Fruit fly (Drosophila melanogaster) whole organism, embryonic: ENCODE results near the gene SMC1.

Experiments used
- Antp ChIP-seq: fragments of 200-800 bp; sonication (Bioruptor generic); optimal IDR thresholded peaks from 3 replicates; lab custom pipeline; 2016; ENCODE audit warnings: missing biosample characterization, missing genetic modification characterization
- CG10431 ChIP-seq: fragments of 200-800 bp; sonication (Bioruptor generic); optimal IDR thresholded peaks from 3 replicates; lab custom pipeline; 2018; ENCODE audit warnings: missing biosample characterization, mild to moderate bottlenecking, missing genetic modification characterization
- CG11504 ChIP-seq: fragments of 200-800 bp; sonication (Bioruptor generic); optimal IDR thresholded peaks from 3 replicates; lab custom pipeline; 2019; ENCODE audit warnings: missing biosample characterization, mild to moderate bottlenecking, missing genetic modification characterization, moderate library complexity
- CG11695 ChIP-seq: fragments of 200-800 bp; sonication (Bioruptor generic); IDR thresholded peaks from 3 replicates; pipeline ENCODE4 v1.3.6; 2022; ENCODE audit warnings: missing biosample characterization, missing genetic modification characterization
- CG12104 ChIP-seq: fragments of 200-800 bp; sonication (Bioruptor generic); optimal IDR thresholded peaks from 3 replicates; lab custom pipeline; 2016; ENCODE audit warnings: missing biosample characterization, missing genetic modification characterization
- CG12659 ChIP-seq: fragments of 200-800 bp; sonication (Bioruptor generic); optimal IDR thresholded peaks from 3 replicates; lab custom pipeline; 2017; ENCODE audit warnings: mild to moderate bottlenecking, missing biosample characterization, missing genetic modification reagents, missing genetic modification characterization
- CG12769 ChIP-seq: fragments of 200-800 bp; sonication (Bioruptor generic); optimal IDR thresholded peaks from 2 replicates; lab custom pipeline; 2019; ENCODE audit warnings: missing biosample characterization, mild to moderate bottlenecking, missing genetic modification characterization, moderate library complexity
- CG14710 ChIP-seq: fragments of 200-800 bp; sonication (Bioruptor generic); optimal IDR thresholded peaks from 3 replicates; lab custom pipeline; 2019; ENCODE audit warnings: missing biosample characterization, mild to moderate bottlenecking, missing genetic modification characterization, moderate library complexity
- CG15479 ChIP-seq: fragments of 200-800 bp; sonication (Bioruptor generic); optimal IDR thresholded peaks from 3 replicates; lab custom pipeline; 2019; ENCODE audit warnings: missing biosample characterization, mild to moderate bottlenecking, missing genetic modification characterization, moderate library complexity
- CG17802 ChIP-seq: fragments of 200-800 bp; sonication (Bioruptor generic); optimal IDR thresholded peaks from 2 replicates; lab custom pipeline; 2018; ENCODE audit warnings: missing biosample characterization, mild to moderate bottlenecking, missing genetic modification characterization, moderate library complexity
- CG3407 ChIP-seq: fragments of 200-800 bp; sonication (Bioruptor generic); optimal IDR thresholded peaks from 2 replicates; lab custom pipeline; 2018; ENCODE audit warnings: missing biosample characterization, mild to moderate bottlenecking, missing genetic modification characterization
- CG34224 ChIP-seq: fragments of 200-800 bp; sonication (Bioruptor generic); IDR thresholded peaks from 3 replicates; pipeline ENCODE4 v1.3.6; 2022; ENCODE audit warnings: missing biosample characterization, missing genetic modification characterization; ENCODE audit not compliant: partially characterized antibody
- CG3838 ChIP-seq: fragments of 200-800 bp; sonication (Bioruptor generic); optimal IDR thresholded peaks from 3 replicates; lab custom pipeline; 2016; ENCODE audit warnings: missing biosample characterization, missing genetic modification characterization
- CG4404 ChIP-seq: fragments of 200-800 bp; sonication (Bioruptor generic); IDR thresholded peaks from 2 replicates; pipeline ENCODE4 v1.3.6; 2022; ENCODE audit warnings: missing biosample characterization, missing genetic modification characterization
- CG4707 ChIP-seq: fragments of 200-800 bp; sonication (Bioruptor generic); optimal IDR thresholded peaks from 2 replicates; lab custom pipeline; 2018; ENCODE audit warnings: missing biosample characterization, mild to moderate bottlenecking, missing genetic modification characterization, moderate library complexity
- CG5245 ChIP-seq: fragments of 200-800 bp; sonication (Bioruptor generic); optimal IDR thresholded peaks from 3 replicates; lab custom pipeline; 2016; ENCODE audit warnings: missing biosample characterization, missing genetic modification characterization
- CrebB ChIP-seq: fragments of 200-800 bp; sonication (Bioruptor generic); optimal IDR thresholded peaks from 3 replicates; lab custom pipeline; 2018; ENCODE audit warnings: missing biosample characterization, mild to moderate bottlenecking, missing genetic modification characterization
- Drgx ChIP-seq: fragments of 200-800 bp; sonication (Bioruptor generic); IDR thresholded peaks from 2 replicates; pipeline ENCODE4 v1.3.6; 2022; ENCODE audit warnings: missing biosample characterization, missing genetic modification characterization
- Fer2 ChIP-seq: fragments of 200-800 bp; sonication (Bioruptor generic); optimal IDR thresholded peaks from 2 replicates; lab custom pipeline; 2018; ENCODE audit warnings: missing biosample characterization, mild to moderate bottlenecking, missing genetic modification characterization, moderate library complexity
- HLH3B ChIP-seq: fragments of 200-800 bp; sonication (Bioruptor generic); IDR thresholded peaks from 2 replicates; pipeline ENCODE4 v1.3.6; 2022; ENCODE audit warnings: missing biosample characterization, missing genetic modification characterization
- NC2α ChIP-seq: fragments of 200-800 bp; sonication (Bioruptor generic); optimal IDR thresholded peaks from 2 replicates; lab custom pipeline; 2016; ENCODE audit warnings: missing biosample characterization, missing genetic modification characterization
- NK7.1 ChIP-seq: fragments of 200-800 bp; sonication (Bioruptor generic); optimal IDR thresholded peaks from 3 replicates; lab custom pipeline; 2016; ENCODE audit warnings: missing biosample characterization, missing genetic modification characterization
- Nf-YA ChIP-seq: fragments of 200-800 bp; sonication (Bioruptor generic); IDR thresholded peaks from 2 replicates; pipeline ENCODE4 v1.3.6; 2022; ENCODE audit warnings: missing biosample characterization, missing genetic modification characterization
- Pdp1 ChIP-seq, 2 experiments: fragments of 200-800 bp; sonication (Bioruptor generic); optimal IDR thresholded peaks; 3 replicates each; lab custom pipeline; 2016; ENCODE audit warnings: missing biosample characterization in 2 of 2, missing genetic modification characterization in 2 of 2, mild to moderate bottlenecking in 1 of 2, moderate library complexity in 1 of 2
- Side ChIP-seq: fragments of 200-800 bp; sonication (Bioruptor generic); optimal IDR thresholded peaks from 2 replicates; lab custom pipeline; 2016; ENCODE audit warnings: missing biosample characterization, missing genetic modification characterization
- Spps ChIP-seq: fragments of 200-800 bp; sonication (Bioruptor generic); optimal IDR thresholded peaks from 2 replicates; lab custom pipeline; 2018; ENCODE audit warnings: missing biosample characterization, mild to moderate bottlenecking, missing genetic modification characterization
- Sry-δ ChIP-seq: fragments of 200-800 bp; sonication (Bioruptor generic); optimal IDR thresholded peaks from 2 replicates; lab custom pipeline; 2016; ENCODE audit warnings: missing biosample characterization, missing genetic modification characterization
- abd-A ChIP-seq: fragments of 200-800 bp; sonication (Bioruptor generic); optimal IDR thresholded peaks from 3 replicates; lab custom pipeline; 2019; ENCODE audit warnings: missing biosample characterization, mild to moderate bottlenecking, missing genetic modification characterization, moderate library complexity
- aop ChIP-seq: fragments of 200-800 bp; sonication (Bioruptor generic); IDR thresholded peaks from 2 replicates; pipeline ENCODE4 v1.3.6; 2022; ENCODE audit warnings: missing biosample characterization, missing genetic modification characterization
- chif ChIP-seq, 2 experiments: fragments of 200-800 bp; sonication (Bioruptor generic); optimal IDR thresholded peaks; 3 replicates each; lab custom pipeline; 2016; ENCODE audit warnings: missing biosample characterization in 2 of 2, missing genetic modification characterization in 2 of 2
- crp ChIP-seq, 2 experiments: fragments of 200-800 bp; sonication (Bioruptor generic); optimal IDR thresholded peaks; 2 replicates in 1 of 2; 3 replicates in 1 of 2; lab custom pipeline; 2017; ENCODE audit warnings: missing biosample characterization in 2 of 2, missing genetic modification characterization in 2 of 2, mild to moderate bottlenecking in 1 of 2, moderate library complexity in 1 of 2
- dm ChIP-seq: fragments of 200-800 bp; sonication (Bioruptor generic); optimal IDR thresholded peaks from 3 replicates; lab custom pipeline; 2016; ENCODE audit warnings: missing biosample characterization, missing genetic modification characterization
- hb ChIP-seq: fragments of 200-800 bp; sonication (Bioruptor generic); IDR thresholded peaks from 3 replicates; pipeline ENCODE4 v1.3.6; 2022; ENCODE audit warnings: missing biosample characterization, missing genetic modification characterization; ENCODE audit not compliant: partially characterized antibody
- hth ChIP-seq: fragments of >200 bp; optimal IDR thresholded peaks from 2 replicates; lab custom pipeline; 2017; ENCODE audit warnings: inconsistent platforms
- klu ChIP-seq: fragments of 200-800 bp; sonication (Bioruptor generic); IDR thresholded peaks from 2 replicates; pipeline ENCODE4 v1.3.6; 2022; ENCODE audit warnings: missing biosample characterization, missing genetic modification characterization
- kni ChIP-seq: fragments of 200-800 bp; sonication (Bioruptor generic); optimal IDR thresholded peaks from 3 replicates; lab custom pipeline; 2017; ENCODE audit warnings: mild to moderate bottlenecking, missing biosample characterization, missing genetic modification reagents, missing genetic modification characterization
- lmd ChIP-seq: fragments of 200-800 bp; sonication (Bioruptor generic); IDR thresholded peaks from 2 replicates; pipeline ENCODE4 v1.3.6; 2022; ENCODE audit warnings: missing biosample characterization, missing genetic modification characterization
- lola ChIP-seq, 3 experiments: fragments of >200 bp in 2 of 3; fragments of 200-800 bp in 1 of 3; sonication (Bioruptor generic) in 1 of 3; optimal IDR thresholded peaks; 2 replicates each; lab custom pipeline; 2017 to 2019; ENCODE audit warnings: missing biosample characterization in 3 of 3, missing genetic modification characterization in 3 of 3, mild to moderate bottlenecking in 1 of 3, moderate library complexity in 1 of 3
- nau ChIP-seq: fragments of 200-800 bp; sonication (Bioruptor generic); optimal IDR thresholded peaks from 3 replicates; lab custom pipeline; 2017; ENCODE audit warnings: missing biosample characterization, mild to moderate bottlenecking, missing genetic modification characterization, missing genetic modification reagents
- p53 ChIP-seq: fragments of 200-800 bp; sonication (Bioruptor generic); optimal IDR thresholded peaks from 2 replicates; lab custom pipeline; 2016; ENCODE audit warnings: missing biosample characterization, missing genetic modification characterization
- psq ChIP-seq: fragments of 200-800 bp; sonication (Bioruptor generic); optimal IDR thresholded peaks from 2 replicates; lab custom pipeline; 2017; ENCODE audit warnings: missing biosample characterization, missing genetic modification characterization
- rib ChIP-seq: fragments of 200-800 bp; sonication (Bioruptor generic); IDR thresholded peaks from 2 replicates; pipeline ENCODE4 v1.3.6; 2022; ENCODE audit warnings: missing biosample characterization, missing genetic modification characterization
- sisA ChIP-seq: fragments of 200-800 bp; sonication (Bioruptor generic); IDR thresholded peaks from 2 replicates; pipeline ENCODE4 v1.3.6; 2022; ENCODE audit warnings: missing biosample characterization, missing genetic modification characterization
- slou ChIP-seq: fragments of 200-800 bp; sonication (Bioruptor generic); optimal IDR thresholded peaks from 3 replicates; lab custom pipeline; 2016; ENCODE audit warnings: missing biosample characterization, missing genetic modification characterization
- sna ChIP-seq: fragments of 200-800 bp; sonication (Bioruptor generic); IDR thresholded peaks from 2 replicates; pipeline ENCODE4 v1.3.6; 2022; ENCODE audit warnings: missing biosample characterization, missing genetic modification characterization; ENCODE audit not compliant: partially characterized antibody
- sug ChIP-seq: fragments of 200-800 bp; optimal IDR thresholded peaks from 2 replicates; lab custom pipeline; 2019; ENCODE audit warnings: missing biosample characterization, mild to moderate bottlenecking, missing genetic modification characterization, moderate library complexity
- twi ChIP-seq: fragments of 200-800 bp; optimal IDR thresholded peaks from 2 replicates; lab custom pipeline; 2019; ENCODE audit warnings: missing biosample characterization, mild to moderate bottlenecking, missing genetic modification characterization, moderate library complexity

The SMC1 gene

DNA sequence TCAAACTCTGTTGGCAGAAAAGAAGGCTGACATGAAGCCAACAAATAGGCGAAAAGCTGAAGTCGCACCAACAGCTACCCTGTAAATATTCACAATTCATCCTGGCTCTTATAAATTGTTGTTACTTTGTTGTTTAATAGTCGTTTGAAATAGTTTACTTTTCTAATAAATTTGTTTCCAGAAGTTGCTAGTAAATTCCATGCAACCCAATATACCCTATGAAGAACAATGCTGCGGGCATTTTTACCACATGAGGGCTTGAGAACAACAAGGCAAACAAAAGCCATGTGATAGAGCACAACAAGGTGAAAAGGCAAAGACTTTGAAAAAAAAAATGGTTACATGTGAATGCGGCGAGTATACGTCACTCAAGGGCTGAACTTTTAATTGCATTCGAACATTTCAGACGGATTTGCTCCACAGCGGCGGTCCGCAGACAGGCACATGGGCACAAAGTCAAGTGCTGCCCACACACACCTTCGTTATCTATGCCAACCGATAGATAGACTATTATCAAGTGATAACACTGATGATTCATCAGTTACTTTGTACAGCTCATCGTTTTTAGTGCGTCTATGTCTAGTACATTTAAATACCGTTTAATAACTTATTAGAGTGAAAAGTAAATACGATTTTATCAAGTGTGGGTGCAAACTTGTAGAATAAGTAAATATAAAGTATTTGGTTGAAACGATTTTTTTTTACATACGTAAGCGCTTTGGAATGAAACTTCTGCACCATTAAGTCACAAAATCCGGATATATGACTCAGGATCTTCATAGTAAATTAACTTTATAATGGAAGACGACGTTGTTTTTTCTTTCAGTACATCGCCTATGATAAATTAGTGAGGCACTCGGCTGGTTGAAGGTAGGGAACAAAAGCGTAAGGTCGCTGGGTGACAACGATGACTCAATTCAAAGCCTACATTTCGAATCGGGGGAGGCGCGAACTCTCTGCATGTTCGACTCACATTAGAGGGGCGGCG is 41.2 kb downstream of the SMC1 start (continued):
- peak; percentile 78 for TF ChIP-seq Antp
- peak; percentile 56 for TF ChIP-seq CG12104 (GFP tag; lab: Kevin White, UChicago)
- TF ChIP-seq twi (tag; lab: Kevin White, UChicago), result peak; percentile 48
- peak; percentile 37 for TF ChIP-seq CrebB (tag; lab: Kevin White, UChicago)
- TF ChIP-seq crp (GFP tag; optimal IDR thresholded peaks at IDR 0.05; lab: Kevin White, UChicago), result no peak
- TF ChIP-seq CG12769 (tag; lab: Kevin White, UChicago), result peak; percentile 89
- peak; percentile 69 for TF ChIP-seq NK7.1
- TF ChIP-seq sug, result peak; percentile 55
- TF ChIP-seq lola (GFP tag; optimal IDR thresholded peaks at IDR 0.05; lab: Kevin White, UChicago), result peak in 1 of 3 experiments; percentile 52
- peak; percentile 76 for TF ChIP-seq Nf-YA (GFP tag; lab: Robert Waterston, UW)
- TF ChIP-seq hth (lab: Kevin White, UChicago), result no peak
- TF ChIP-seq Pdp1 (GFP tag; optimal IDR thresholded peaks at IDR 0.05; lab: Kevin White, UChicago), result peak; percentile 72 to 75
- peak; percentile 58 for TF ChIP-seq dm (GFP tag; lab: Kevin White, UChicago)
- peak; percentile 19 for TF ChIP-seq Spps
- peak; percentile 82 for TF ChIP-seq CG11504 (tag; lab: Kevin White, UChicago)
- no peak for TF ChIP-seq CG10431 (GFP tag; lab: Kevin White, UChicago)
- peak; percentile 82 for TF ChIP-seq CG11695 (GFP tag; lab: Robert Waterston, UW)
- TF ChIP-seq kni (GFP tag; lab: Kevin White, UChicago), result no peak
- TF ChIP-seq CG4707, result peak; percentile 30
- no peak for TF ChIP-seq Fer2 (tag; lab: Kevin White, UChicago)
- TF ChIP-seq NC2α (GFP tag; lab: Kevin White, UChicago), result peak; percentile 55
- TF ChIP-seq chif (GFP tag; optimal IDR thresholded peaks at IDR 0.05; lab: Kevin White, UChicago), result peak; percentile 84 to 89
- peak; percentile 87 for TF ChIP-seq lmd (GFP tag; lab: Robert Waterston, UW)
- peak; percentile 57 for TF ChIP-seq CG4404 (GFP tag; lab: Robert Waterston, UW)
- TF ChIP-seq CG3838 (GFP tag; lab: Kevin White, UChicago), result no peak
- peak; percentile 21 for TF ChIP-seq slou (GFP tag; lab: Kevin White, UChicago)
- peak; percentile 44 for TF ChIP-seq Sry-δ (GFP tag; lab: Kevin White, UChicago)
- TF ChIP-seq CG14710 (tag; lab: Kevin White, UChicago), result peak; percentile 50
- TF ChIP-seq CG34224 (GFP tag; lab: Robert Waterston, UW), result no peak
- peak; percentile 47; the same call in 1 of the 2 replicates for TF ChIP-seq rib
- TF ChIP-seq Drgx (GFP tag; lab: Robert Waterston, UW), result peak; percentile 81
- peak; percentile 69 for TF ChIP-seq Side
- peak; percentile 66 for TF ChIP-seq CG5245 (GFP tag; lab: Kevin White, UChicago)
- TF ChIP-seq sisA (GFP tag; lab: Robert Waterston, UW), result peak; percentile 79
- peak; percentile 2 for TF ChIP-seq p53
- no peak for TF ChIP-seq CG15479
- TF ChIP-seq CG17802 (tag; lab: Kevin White, UChicago), result peak; percentile 45
- peak; percentile 49 for TF ChIP-seq nau
- TF ChIP-seq abd-A (tag; lab: Kevin White, UChicago), result no peak
- no peak for TF ChIP-seq hb (GFP tag; lab: Robert Waterston, UW)
- TF ChIP-seq HLH3B (GFP tag; lab: Robert Waterston, UW), result peak; percentile 89
- TF ChIP-seq sna (GFP tag; lab: Robert Waterston, UW), result no peak
- TF ChIP-seq CG12659 (GFP tag; lab: Kevin White, UChicago), result peak; percentile 74
- TF ChIP-seq psq (GFP tag; lab: Kevin White, UChicago), result peak; percentile 57
- peak; percentile 16 for TF ChIP-seq CG3407 (GFP tag; lab: Kevin White, UChicago)
- TF ChIP-seq klu (GFP tag; lab: Robert Waterston, UW), result peak; percentile 70
- TF ChIP-seq aop (GFP tag; lab: Robert Waterston, UW), result peak; percentile 57; the same call in 1 of the 2 replicates
